Worm (Caenorhabditis elegans): Measurements from ENCODE around the gene C25E10.16.

Gene C25E10.16

ce11 chrV:9022078-9022477, 37.3 kb downstream of the C25E10.16 start, which contains the start of gene oac-41:
Gene oac-41, minus strand, starts transcription at chrV:9022178.
- TF ChIP-seq dpff-1 (tag; optimal IDR thresholded peaks at IDR 0.05), result no peak
- TF ChIP-seq C17E4.6 (GFP tag; IDR thresholded peaks at IDR 0.05), result no peak
- no peak for TF ChIP-seq ets-4 (GFP tag; optimal IDR thresholded peaks at IDR 0.05)
- no peak for TF ChIP-seq somi-1 (GFP tag; optimal IDR thresholded peaks at IDR 0.05)
- no peak for TF ChIP-seq repo-1 (tag; optimal IDR thresholded peaks at IDR 0.05)
- no peak for TF ChIP-seq snpc-3.4 (tag; optimal IDR thresholded peaks at IDR 0.05)

- TF ChIP-seq ztf-6 (GFP tag; IDR thresholded peaks at IDR 0.05) (no peak), aptf-2 (GFP tag; conservative IDR thresholded peaks at IDR 0.05) (no peak)
Measured at ce11 chrV:9018871-9019270, 40.5 kb downstream of the C25E10.16 start.

ce11 chrV:9016479-9016878, 42.9 kb downstream of the C25E10.16 start, which contains the start of gene oac-40:
Gene oac-40, plus strand, starts transcription at chrV:9016779.
- TF ChIP-seq B0035.1 (tag; optimal IDR thresholded peaks at IDR 0.05), result no peak

- TF ChIP-seq ztf-22 (GFP tag; optimal IDR thresholded peaks at IDR 0.05) (no peak), aptf-2 (GFP tag; conservative IDR thresholded peaks at IDR 0.05) (no peak), aptf-3 (GFP tag; IDR thresholded peaks at IDR 0.05) (no peak), pha-4 (tag; optimal IDR thresholded peaks at IDR 0.05) (no peak), chd-7 (tag; optimal IDR thresholded peaks at IDR 0.05) (no peak), hrde-1 (tag; optimal IDR thresholded peaks at IDR 0.05; ENCODE audit: borderline replicate concordance) (no peak), nhr-27 (tag; optimal IDR thresholded peaks at IDR 0.05) (no peak), cebp-2 (GFP tag; IDR thresholded peaks at IDR 0.05) (no peak), ztf-28 (GFP tag; IDR thresholded peaks at IDR 0.05) (no peak), attf-5 (GFP tag; optimal IDR thresholded peaks at IDR 0.05) (no peak), hlh-12 (tag; optimal IDR thresholded peaks at IDR 0.05) (no peak), B0035.1 (tag; optimal IDR thresholded peaks at IDR 0.05) (no peak), F10E7.11 (tag; optimal IDR thresholded peaks at IDR 0.05) (no peak), zim-3 (tag; optimal IDR thresholded peaks at IDR 0.05) (no peak), K12H6.12 (tag; optimal IDR thresholded peaks at IDR 0.05) (no peak), atf-7 (tag; optimal IDR thresholded peaks at IDR 0.05) (no peak), gei-17 (GFP tag; optimal IDR thresholded peaks at IDR 0.05) (no peak)
Measured at ce11 chrV:9015540-9015939, 43.8 kb downstream of the C25E10.16 start, which contains the start of gene srt-18. Gene srt-18, minus strand, starts transcription at chrV:9015640.

- TF ChIP-seq sea-2 (GFP tag; IDR thresholded peaks at IDR 0.05) (no peak), lsl-1 (GFP tag; optimal IDR thresholded peaks at IDR 0.05) (no peak), chd-7 (tag; optimal IDR thresholded peaks at IDR 0.05) (no peak), bed-1 (GFP tag; IDR thresholded peaks at IDR 0.05) (no peak), hlh-12 (tag; optimal IDR thresholded peaks at IDR 0.05) (no peak), Y67H2A.10 (GFP tag; conservative IDR thresholded peaks at IDR 0.05) (no peak), ztf-6 (GFP tag; IDR thresholded peaks at IDR 0.05) (no peak), hmg-20 (GFP tag; IDR thresholded peaks at IDR 0.05) (no peak), F52B5.7 (tag; optimal IDR thresholded peaks at IDR 0.05) (no peak), aptf-3 (GFP tag; IDR thresholded peaks at IDR 0.05) (no peak), D2030.7 (GFP tag; IDR thresholded peaks at IDR 0.05) (no peak), mxl-1 (tag; optimal IDR thresholded peaks at IDR 0.05) (no peak), F49E8.2 (tag; optimal IDR thresholded peaks at IDR 0.05; ENCODE audit: insufficient read depth) (no peak), dpl-1 (GFP tag; optimal IDR thresholded peaks at IDR 0.05) (no peak), ekl-4 (GFP tag; IDR thresholded peaks at IDR 0.05) (no peak), ccch-3 (GFP tag; optimal IDR thresholded peaks at IDR 0.05) (no peak), F57C9.4 (tag; optimal IDR thresholded peaks at IDR 0.05) (no peak), let-607 (tag; optimal IDR thresholded peaks at IDR 0.05) (no peak), Y56A3A.18 (GFP tag; IDR thresholded peaks at IDR 0.05) (no peak)
Measured at ce11 chrV:9013765-9014164, 45.6 kb downstream of the C25E10.16 start, which contains the start of gene srh-201. Gene srh-201, minus strand, starts transcription at chrV:9013865.

Data from whole organism, young adult.